Fruit fly (Drosophila melanogaster) whole organism, embryonic: ENCODE results near the gene Dif.

Experiments used
- Ada2b ChIP-seq: fragments of 200-800 bp; sonication (Bioruptor generic); IDR thresholded peaks from 2 replicates; pipeline ENCODE4 v1.3.6; 2022; ENCODE audit warnings: missing biosample characterization, missing genetic modification characterization
- Antp ChIP-seq: fragments of 200-800 bp; sonication (Bioruptor generic); optimal IDR thresholded peaks from 3 replicates; lab custom pipeline; 2016; ENCODE audit warnings: missing biosample characterization, missing genetic modification characterization
- BtbVII ChIP-seq: fragments of 200-800 bp; sonication (Bioruptor generic); optimal IDR thresholded peaks from 3 replicates; lab custom pipeline; 2017; ENCODE audit warnings: missing biosample characterization, mild to moderate bottlenecking, missing genetic modification characterization
- Bteb2 ChIP-seq: fragments of 200-800 bp; sonication (Bioruptor generic); optimal IDR thresholded peaks from 2 replicates; lab custom pipeline; 2016; ENCODE audit warnings: missing biosample characterization, missing genetic modification characterization
- CG11085 ChIP-seq: fragments of 200-800 bp; sonication (Bioruptor generic); IDR thresholded peaks from 2 replicates; pipeline ENCODE4 v1.3.6; 2022; ENCODE audit warnings: missing biosample characterization, missing genetic modification characterization
- CG11723 ChIP-seq: fragments of 200-800 bp; sonication (Bioruptor generic); optimal IDR thresholded peaks from 2 replicates; lab custom pipeline; 2017; ENCODE audit warnings: missing biosample characterization, mild to moderate bottlenecking, missing genetic modification characterization
- CG12071 ChIP-seq: fragments of 200-800 bp; sonication (Bioruptor generic); optimal IDR thresholded peaks from 3 replicates; lab custom pipeline; 2018; ENCODE audit warnings: missing biosample characterization, mild to moderate bottlenecking, missing genetic modification characterization
- CG13287 ChIP-seq: fragments of 200-800 bp; sonication (Bioruptor generic); IDR thresholded peaks from 2 replicates; pipeline ENCODE4 v1.3.6; 2022; ENCODE audit warnings: missing biosample characterization, missing genetic modification characterization; ENCODE audit not compliant: partially characterized antibody
- CG13424 ChIP-seq: fragments of 200-800 bp; sonication (Bioruptor generic); optimal IDR thresholded peaks from 2 replicates; lab custom pipeline; 2019; ENCODE audit warnings: missing biosample characterization, mild to moderate bottlenecking, missing genetic modification characterization, moderate library complexity
- CG14050 ChIP-seq: fragments of 200-800 bp; sonication (Bioruptor generic); IDR thresholded peaks from 3 replicates; pipeline ENCODE4 v1.3.6; 2022; ENCODE audit warnings: missing biosample characterization, missing genetic modification characterization
- CG17829 ChIP-seq: fragments of 200-800 bp; optimal IDR thresholded peaks from 2 replicates; lab custom pipeline; 2019; ENCODE audit warnings: missing biosample characterization, mild to moderate bottlenecking, missing genetic modification characterization, moderate library complexity
- CG1792 ChIP-seq: fragments of 200-800 bp; sonication (Bioruptor generic); optimal IDR thresholded peaks from 2 replicates; lab custom pipeline; 2016; ENCODE audit warnings: missing biosample characterization, missing genetic modification characterization
- CG1832 ChIP-seq: fragments of 200-800 bp; sonication (Bioruptor generic); optimal IDR thresholded peaks from 2 replicates; lab custom pipeline; 2017; ENCODE audit warnings: missing biosample characterization, mild to moderate bottlenecking, missing genetic modification characterization, inconsistent platforms
- CG18764 ChIP-seq: fragments of 200-800 bp; sonication (Bioruptor generic); optimal IDR thresholded peaks from 3 replicates; lab custom pipeline; 2016; ENCODE audit warnings: missing biosample characterization, missing genetic modification characterization
- CG2875 ChIP-seq: fragments of 200-800 bp; sonication (Bioruptor generic); optimal IDR thresholded peaks from 2 replicates; lab custom pipeline; 2017; ENCODE audit warnings: missing biosample characterization, mild to moderate bottlenecking, missing genetic modification characterization, missing genetic modification reagents
- CG31388 ChIP-seq: fragments of 200-800 bp; sonication (Bioruptor generic); optimal IDR thresholded peaks from 2 replicates; lab custom pipeline; 2016; ENCODE audit warnings: missing biosample characterization, missing genetic modification characterization
- CG5180 ChIP-seq: fragments of 200-800 bp; sonication (Bioruptor generic); optimal IDR thresholded peaks from 3 replicates; lab custom pipeline; 2017; ENCODE audit warnings: missing biosample characterization, missing genetic modification characterization, mild to moderate bottlenecking, moderate library complexity, missing genetic modification reagents
- CG8478 ChIP-seq: fragments of >200 bp; optimal IDR thresholded peaks from 2 replicates; lab custom pipeline; 2018
- CG8944 ChIP-seq: fragments of 200-800 bp; sonication (Bioruptor generic); optimal IDR thresholded peaks from 3 replicates; lab custom pipeline; 2016; ENCODE audit warnings: missing biosample characterization, missing genetic modification characterization
- CG9727 ChIP-seq: fragments of 200-800 bp; sonication (Bioruptor generic); optimal IDR thresholded peaks from 3 replicates; lab custom pipeline; 2017; ENCODE audit warnings: missing biosample characterization, mild to moderate bottlenecking, missing genetic modification characterization
- CG9876 ChIP-seq: fragments of 200-800 bp; sonication (Bioruptor generic); optimal IDR thresholded peaks from 2 replicates; lab custom pipeline; 2016; ENCODE audit warnings: missing biosample characterization, missing genetic modification characterization
- CkIIα-i1 ChIP-seq: fragments of 200-800 bp; sonication (Bioruptor generic); IDR thresholded peaks from 2 replicates; pipeline ENCODE4 v1.3.6; 2022; ENCODE audit warnings: missing biosample characterization, missing genetic modification characterization
- Drgx ChIP-seq: fragments of 200-800 bp; sonication (Bioruptor generic); IDR thresholded peaks from 2 replicates; pipeline ENCODE4 v1.3.6; 2022; ENCODE audit warnings: missing biosample characterization, missing genetic modification characterization
- HmgD ChIP-seq: fragments of 200-800 bp; sonication (Bioruptor generic); optimal IDR thresholded peaks from 3 replicates; lab custom pipeline; 2016; ENCODE audit warnings: missing biosample characterization, missing genetic modification characterization
- Hr3 ChIP-seq: fragments of 200-800 bp; sonication (Bioruptor generic); optimal IDR thresholded peaks from 3 replicates; lab custom pipeline; 2016; ENCODE audit warnings: missing biosample characterization, missing genetic modification characterization
- Kr ChIP-seq: fragments of 200-800 bp; sonication (Bioruptor generic); optimal IDR thresholded peaks from 2 replicates; lab custom pipeline; 2017; ENCODE audit warnings: missing biosample characterization, mild to moderate bottlenecking, missing genetic modification characterization
- Lpt ChIP-seq: fragments of >200 bp; optimal IDR thresholded peaks from 2 replicates; lab custom pipeline; 2018; ENCODE audit warnings: missing biosample characterization, missing genetic modification characterization
- Sry-β ChIP-seq: fragments of 200-800 bp; sonication (Bioruptor generic); optimal IDR thresholded peaks from 2 replicates; lab custom pipeline; 2018; ENCODE audit warnings: missing biosample characterization, mild to moderate bottlenecking, missing genetic modification characterization, moderate library complexity
- Trl ChIP-seq, 3 experiments: fragments of >200 bp in 2 of 3; fragments of 200-800 bp in 1 of 3; sonication (Bioruptor generic) in 1 of 3; optimal IDR thresholded peaks; 2 replicates in 1 of 3; 3 replicates in 2 of 3; lab custom pipeline; 2016 to 2017; ENCODE audit warnings: missing biosample characterization in 1 of 3, missing genetic modification characterization in 1 of 3
- Usf ChIP-seq: fragments of 200-800 bp; sonication (Bioruptor generic); optimal IDR thresholded peaks from 2 replicates; lab custom pipeline; 2017; ENCODE audit warnings: missing genotype, missing biosample characterization, missing genetic modification characterization
- az2 ChIP-seq: fragments of 200-800 bp; sonication (Bioruptor generic); optimal IDR thresholded peaks from 3 replicates; lab custom pipeline; 2016; ENCODE audit warnings: missing biosample characterization, missing genetic modification characterization
- chn ChIP-seq: fragments of 200-800 bp; sonication (Bioruptor generic); optimal IDR thresholded peaks from 2 replicates; lab custom pipeline; 2016; ENCODE audit warnings: missing biosample characterization, missing genetic modification characterization
- cwo ChIP-seq: fragments of 200-800 bp; sonication (Bioruptor generic); optimal IDR thresholded peaks from 3 replicates; lab custom pipeline; 2017; ENCODE audit warnings: missing biosample characterization, missing genetic modification characterization, mild to moderate bottlenecking, moderate library complexity, missing genetic modification reagents
- da ChIP-seq: fragments of 200-800 bp; sonication (Bioruptor generic); optimal IDR thresholded peaks from 2 replicates; lab custom pipeline; 2016; ENCODE audit warnings: missing biosample characterization, missing genetic modification characterization
- dysf ChIP-seq: fragments of 200-800 bp; sonication (Bioruptor generic); IDR thresholded peaks from 3 replicates; pipeline ENCODE4 v1.3.6; 2022; ENCODE audit warnings: missing biosample characterization, missing genetic modification characterization
- en ChIP-seq: fragments of 200-800 bp; sonication (Bioruptor generic); optimal IDR thresholded peaks from 2 replicates; lab custom pipeline; 2016; ENCODE audit warnings: missing biosample characterization, missing genetic modification characterization
- eve ChIP-seq, 2 experiments: fragments of >200 bp; optimal IDR thresholded peaks; 2 replicates each; lab custom pipeline; 2017; ENCODE audit warnings: missing biosample characterization in 2 of 2, missing genetic modification characterization in 2 of 2
- gem ChIP-seq: fragments of 200-800 bp; sonication (Bioruptor generic); optimal IDR thresholded peaks from 2 replicates; lab custom pipeline; 2019; ENCODE audit warnings: missing biosample characterization, mild to moderate bottlenecking, missing genetic modification characterization, moderate library complexity
- gt ChIP-seq: fragments of 200-800 bp; sonication (Bioruptor generic); IDR thresholded peaks from 2 replicates; pipeline ENCODE4 v1.3.6; 2022; ENCODE audit warnings: missing biosample characterization, missing genetic modification characterization
- ham ChIP-seq: fragments of 200-800 bp; sonication (Bioruptor generic); IDR thresholded peaks from 2 replicates; pipeline ENCODE4 v1.3.6; 2022; ENCODE audit warnings: missing biosample characterization, missing genetic modification characterization
- lbe ChIP-seq: fragments of 200-800 bp; sonication (Bioruptor generic); optimal IDR thresholded peaks from 2 replicates; lab custom pipeline; 2016; ENCODE audit warnings: missing biosample characterization, mild to moderate bottlenecking, missing genetic modification characterization
- sima ChIP-seq: fragments of 200-800 bp; sonication (Bioruptor generic); optimal IDR thresholded peaks from 2 replicates; lab custom pipeline; 2016; ENCODE audit warnings: missing biosample characterization, missing genetic modification characterization
- tap ChIP-seq: fragments of 200-800 bp; optimal IDR thresholded peaks from 3 replicates; lab custom pipeline; 2019; ENCODE audit warnings: missing biosample characterization, mild to moderate bottlenecking, missing genetic modification characterization, moderate library complexity
- tin ChIP-seq: fragments of 200-800 bp; sonication (Bioruptor generic); optimal IDR thresholded peaks from 3 replicates; lab custom pipeline; 2016; ENCODE audit warnings: missing biosample characterization, missing genetic modification characterization
- unc-4 ChIP-seq: fragments of 200-800 bp; sonication (Bioruptor generic); IDR thresholded peaks from 2 replicates; pipeline ENCODE4 v1.3.6; 2022; ENCODE audit warnings: missing biosample characterization, missing genetic modification characterization; ENCODE audit not compliant: partially characterized antibody
- usp ChIP-seq: fragments of >200 bp; optimal IDR thresholded peaks from 2 replicates; lab custom pipeline; 2017; ENCODE audit warnings: missing biosample characterization, missing genetic modification characterization
- z ChIP-seq: fragments of 200-800 bp; sonication (Bioruptor generic); IDR thresholded peaks from 3 replicates; pipeline ENCODE4 v1.3.6; 2022; ENCODE audit warnings: missing biosample characterization, missing genetic modification characterization
- zen ChIP-seq: fragments of 200-800 bp; sonication (Bioruptor generic); optimal IDR thresholded peaks from 3 replicates; lab custom pipeline; 2018; ENCODE audit warnings: missing biosample characterization, mild to moderate bottlenecking, missing genetic modification characterization, moderate library complexity
- zfh1 ChIP-seq: fragments of 200-800 bp; sonication (Bioruptor generic); IDR thresholded peaks from 3 replicates; pipeline ENCODE4 v1.3.6; 2022; ENCODE audit warnings: missing biosample characterization, missing genetic modification characterization

Dif gene

DNA sequence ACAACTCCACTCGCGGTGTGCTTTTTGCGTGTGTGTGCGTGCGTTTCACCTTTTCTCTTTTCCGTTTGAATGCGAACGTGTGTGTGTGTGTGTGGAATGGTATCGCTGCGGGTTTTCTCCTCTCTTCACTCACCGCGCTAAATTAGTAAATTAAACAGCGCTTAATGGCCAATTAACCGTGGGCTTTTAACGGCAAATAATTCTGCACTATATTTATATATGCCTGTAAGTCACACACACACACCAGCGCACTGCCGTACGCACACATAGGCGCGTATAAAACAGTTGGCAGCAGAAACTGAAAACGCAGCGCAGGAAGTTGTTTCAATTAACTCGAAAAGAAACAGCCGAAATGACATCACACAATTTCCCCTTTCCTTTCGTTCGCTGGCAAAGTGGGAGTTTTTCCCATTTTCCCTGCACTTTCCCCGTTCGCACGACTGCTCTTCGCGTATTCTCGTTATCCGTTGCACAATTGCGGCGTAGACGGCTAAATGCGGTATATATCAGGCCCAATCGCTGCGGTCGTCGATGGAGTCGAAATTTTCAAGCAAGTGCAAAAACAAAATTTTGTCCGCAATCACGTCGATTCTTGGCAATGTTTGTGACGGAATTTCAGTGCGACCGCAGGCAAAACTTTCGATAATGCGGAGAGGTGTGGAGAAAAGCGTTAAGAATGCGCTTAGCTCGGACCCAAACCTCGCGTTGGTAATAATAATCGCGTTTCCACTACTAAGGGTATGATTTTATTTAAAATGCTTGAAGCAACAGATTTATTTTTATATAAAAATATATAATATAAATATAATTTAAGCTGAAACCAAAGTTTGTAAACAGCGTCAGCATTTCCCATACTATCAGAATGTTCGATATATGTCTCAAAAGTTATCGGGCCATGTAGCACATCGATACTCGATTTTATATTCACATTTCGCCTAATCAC lies 39.9 kb upstream of the Dif start, which contains the start of gene BicD (continued):
- peak; percentile 68 for TF ChIP-seq CG17829 (tag; lab: Kevin White, UChicago)
- no peak for TF ChIP-seq Antp
- TF ChIP-seq Ada2b (GFP tag; lab: Robert Waterston, UW): no peak
- no peak for TF ChIP-seq az2 (GFP tag; lab: Kevin White, UChicago)
- TF ChIP-seq gt: no peak
- no peak for TF ChIP-seq CG1832 (GFP tag; lab: Kevin White, UChicago)
- TF ChIP-seq en (GFP tag; lab: Kevin White, UChicago): no peak
- no peak for TF ChIP-seq CG12071 (GFP tag; lab: Kevin White, UChicago)
- TF ChIP-seq dysf: 0 out of 3 replicates have a peak, but pooled peaks have one; percentile 6
- no peak for TF ChIP-seq CG18764
- TF ChIP-seq CG31388 (GFP tag; lab: Kevin White, UChicago): no peak
- peak; percentile 42 for TF ChIP-seq zen (tag; lab: Kevin White, UChicago)
- no peak for TF ChIP-seq Drgx
- TF ChIP-seq unc-4 (GFP tag; lab: Robert Waterston, UW): peak; percentile 78
- TF ChIP-seq CG2875: no peak
- no peak for TF ChIP-seq tin
- no peak for TF ChIP-seq CG1792
- no peak for TF ChIP-seq Lpt (GFP tag; lab: Kevin White, UChicago)
- peak in 1 of 2 experiments; percentile 17 for TF ChIP-seq Trl (optimal IDR thresholded peaks at IDR 0.05; lab: Kevin White, UChicago)
- TF ChIP-seq Trl (GFP tag; optimal IDR thresholded peaks at IDR 0.05; lab: Kevin White, UChicago): no peak
- no peak for TF ChIP-seq da (GFP tag; lab: Kevin White, UChicago)
- TF ChIP-seq eve (GFP tag; optimal IDR thresholded peaks at IDR 0.05; lab: Kevin White, UChicago): no peak
- TF ChIP-seq CG5180 (GFP tag; lab: Kevin White, UChicago): no peak
- TF ChIP-seq Usf (GFP tag; lab: Kevin White, UChicago): no peak
- peak; percentile 2 for TF ChIP-seq Hr3 (GFP tag; lab: Kevin White, UChicago)
- TF ChIP-seq z (GFP tag; lab: Robert Waterston, UW): no peak
- no peak for TF ChIP-seq CG11085 (GFP tag; lab: Robert Waterston, UW)
- TF ChIP-seq CG13424 (tag; lab: Kevin White, UChicago): peak; percentile 4
- TF ChIP-seq CkIIα-i1: no peak
- no peak for TF ChIP-seq HmgD
- TF ChIP-seq CG13287 (GFP tag; lab: Robert Waterston, UW): peak; percentile 78
- TF ChIP-seq ham (GFP tag; lab: Robert Waterston, UW): no peak
- peak; percentile 37 for TF ChIP-seq lbe
- TF ChIP-seq CG14050: no peak
- no peak for TF ChIP-seq usp (GFP tag; lab: Kevin White, UChicago)
- no peak for TF ChIP-seq tap (tag; lab: Kevin White, UChicago)
- TF ChIP-seq cwo (GFP tag; lab: Kevin White, UChicago): no peak
- no peak for TF ChIP-seq Kr (GFP tag; lab: Kevin White, UChicago)
- no peak for TF ChIP-seq zfh1 (GFP tag; lab: Robert Waterston, UW)
- peak; percentile 28 for TF ChIP-seq CG9727 (GFP tag; lab: Kevin White, UChicago)
- peak; percentile 36 for TF ChIP-seq BtbVII (GFP tag; lab: Kevin White, UChicago)
- TF ChIP-seq CG8478 (lab: Kevin White, UChicago): no peak
- TF ChIP-seq CG9876: no peak
- no peak for TF ChIP-seq CG8944 (GFP tag; lab: Kevin White, UChicago)
- TF ChIP-seq Bteb2 (GFP tag; lab: Kevin White, UChicago): no peak
- TF ChIP-seq CG11723 (GFP tag; lab: Kevin White, UChicago): no peak
- no peak for TF ChIP-seq chn (GFP tag; lab: Kevin White, UChicago)
- TF ChIP-seq gem (tag; lab: Kevin White, UChicago): no peak
- TF ChIP-seq Sry-β (GFP tag; lab: Kevin White, UChicago): no peak
- no peak for TF ChIP-seq sima
